Worm (Caenorhabditis elegans) whole organism, L3 larva: Measurements from ENCODE around the gene gst-30.
A peak's percentile ranks its signal among the peaks of the same experiment; 100 is the strongest.

Source experiments
- aly-2 ChIP-seq: fragments of 150-350 bp; optimal IDR thresholded peaks from 2 replicates; lab custom pipeline; 2014; ENCODE audit warnings: missing biosample characterization, missing genetic modification characterization
- ama-1 ChIP-seq: fragments of 150-350 bp; optimal IDR thresholded peaks from 2 replicates; lab custom pipeline; 2018
- ceh-16 ChIP-seq: sonication (generic microtip); optimal IDR thresholded peaks from 2 replicates; lab custom pipeline; 2017; ENCODE audit warnings: missing biosample characterization, missing genetic modification characterization
- ceh-82 ChIP-seq: fragments of 150-350 bp; optimal IDR thresholded peaks from 2 replicates; lab custom pipeline; 2014; ENCODE audit warnings: missing biosample characterization, missing genetic modification characterization
- ceh-9 ChIP-seq: sonication (generic microtip); optimal IDR thresholded peaks from 2 replicates; lab custom pipeline; 2018; ENCODE audit warnings: missing biosample characterization, missing genetic modification characterization
- daf-12 ChIP-seq: fragments of 150-350 bp; optimal IDR thresholded peaks from 2 replicates; lab custom pipeline; 2014; ENCODE audit warnings: missing biosample characterization, missing genetic modification reagents, missing genetic modification characterization
- egl-27 ChIP-seq: sonication (generic microtip); optimal IDR thresholded peaks from 4 replicates; lab custom pipeline; 2017; ENCODE audit warnings: missing biosample characterization, missing genetic modification reagents, missing genetic modification characterization
- elt-1 ChIP-seq: fragments of 150-350 bp; optimal IDR thresholded peaks from 2 replicates; lab custom pipeline; 2014; ENCODE audit warnings: missing biosample characterization, missing genetic modification characterization
- elt-2 ChIP-seq: sonication (generic microtip); optimal IDR thresholded peaks from 2 replicates; lab custom pipeline; 2016; ENCODE audit warnings: missing genetic modification reagents, mild to moderate bottlenecking, missing genetic modification characterization, missing compliant biosample characterization
- eor-1 ChIP-seq, 2 experiments: fragments of 150-350 bp; optimal IDR thresholded peaks; 2 replicates each; lab custom pipeline; 2014 to 2018; ENCODE audit warnings: missing biosample characterization in 2 of 2, missing genetic modification characterization in 2 of 2
- fkh-10 ChIP-seq: sonication (generic microtip); optimal IDR thresholded peaks from 2 replicates; lab custom pipeline; 2017; ENCODE audit warnings: missing biosample characterization, missing genetic modification reagents, missing genetic modification characterization
- fos-1 ChIP-seq: fragments of 150-350 bp; optimal IDR thresholded peaks from 2 replicates; lab custom pipeline; 2014; ENCODE audit warnings: missing biosample characterization, missing genetic modification characterization
- hmg-11 ChIP-seq: sonication (generic microtip); optimal IDR thresholded peaks from 2 replicates; lab custom pipeline; 2016; ENCODE audit warnings: missing genetic modification characterization, missing compliant biosample characterization
- jun-1 ChIP-seq: fragments of 150-350 bp; optimal IDR thresholded peaks from 2 replicates; lab custom pipeline; 2014; ENCODE audit warnings: missing biosample characterization, missing genetic modification reagents, missing genetic modification characterization
- lin-15B ChIP-seq: fragments of 150-350 bp; optimal IDR thresholded peaks from 2 replicates; lab custom pipeline; 2014; ENCODE audit warnings: missing biosample characterization, missing genetic modification characterization
- lin-39 ChIP-seq: fragments of 150-350 bp; optimal IDR thresholded peaks from 2 replicates; lab custom pipeline; 2018; ENCODE audit warnings: missing biosample characterization, missing genetic modification reagents, missing genetic modification characterization
- lsy-12 ChIP-seq: sonication (generic microtip); optimal IDR thresholded peaks from 2 replicates; lab custom pipeline; 2016; ENCODE audit warnings: mild to moderate bottlenecking, missing genetic modification characterization, missing compliant biosample characterization
- mdl-1 ChIP-seq: fragments of 150-350 bp; optimal IDR thresholded peaks from 2 replicates; lab custom pipeline; 2014; ENCODE audit warnings: missing biosample characterization, missing genetic modification characterization
- mml-1 ChIP-seq: fragments of 150-350 bp; sonication (generic microtip); optimal IDR thresholded peaks from 3 replicates; lab custom pipeline; 2014; ENCODE audit warnings: missing biosample characterization, missing genetic modification characterization
- nfya-1 ChIP-seq: sonication (generic microtip); optimal IDR thresholded peaks from 2 replicates; lab custom pipeline; 2017; ENCODE audit warnings: missing genetic modification characterization, mild to moderate bottlenecking, missing compliant biosample characterization, antibody characterized with exemption, moderate library complexity; ENCODE audit not compliant: insufficient read depth
- nhr-11 ChIP-seq: fragments of 150-350 bp; optimal IDR thresholded peaks from 2 replicates; lab custom pipeline; 2014; ENCODE audit warnings: missing biosample characterization, missing genetic modification characterization
- nhr-12 ChIP-seq: fragments of 150-350 bp; optimal IDR thresholded peaks from 2 replicates; lab custom pipeline; 2014; ENCODE audit warnings: missing biosample characterization, missing genetic modification characterization
- nhr-23 ChIP-seq: fragments of 150-350 bp; optimal IDR thresholded peaks from 2 replicates; lab custom pipeline; 2014; ENCODE audit warnings: missing biosample characterization, missing genetic modification reagents, missing genetic modification characterization
- nhr-237 ChIP-seq: fragments of 150-350 bp; optimal IDR thresholded peaks from 2 replicates; lab custom pipeline; 2014; ENCODE audit warnings: missing biosample characterization, missing genetic modification characterization
- nhr-25 ChIP-seq: sonication (generic microtip); optimal IDR thresholded peaks from 2 replicates; lab custom pipeline; 2017; ENCODE audit warnings: missing biosample characterization, missing genetic modification characterization
- nhr-43 ChIP-seq: sonication (generic microtip); optimal IDR thresholded peaks from 2 replicates; lab custom pipeline; 2016; ENCODE audit warnings: mild to moderate bottlenecking, missing genetic modification characterization, missing compliant biosample characterization; ENCODE audit not compliant: poor library complexity, severe bottlenecking
- nhr-67 ChIP-seq: fragments of 150-350 bp; optimal IDR thresholded peaks from 2 replicates; lab custom pipeline; 2014; ENCODE audit warnings: missing biosample characterization, missing genetic modification characterization
- nhr-76 ChIP-seq: fragments of 150-350 bp; sonication (generic microtip); optimal IDR thresholded peaks from 5 replicates; lab custom pipeline; 2014; ENCODE audit warnings: missing biosample characterization, missing genetic modification characterization
- nhr-77 ChIP-seq: fragments of 150-350 bp; optimal IDR thresholded peaks from 2 replicates; lab custom pipeline; 2014; ENCODE audit warnings: missing biosample characterization, missing genetic modification characterization
- pha-4 ChIP-seq: fragments of 150-350 bp; optimal IDR thresholded peaks from 2 replicates; lab custom pipeline; 2014; ENCODE audit warnings: missing biosample characterization, missing genetic modification reagents, missing genetic modification characterization
- pqm-1 ChIP-seq: fragments of 150-350 bp; optimal IDR thresholded peaks from 2 replicates; lab custom pipeline; 2017; ENCODE audit warnings: missing biosample characterization, missing genetic modification characterization, inconsistent platforms
- sea-2 ChIP-seq: fragments of 150-350 bp; sonication (generic microtip); optimal IDR thresholded peaks from 4 replicates; lab custom pipeline; 2014; ENCODE audit warnings: missing biosample characterization, missing genetic modification reagents, missing genetic modification characterization
- skn-1 ChIP-seq: fragments of 150-350 bp; optimal IDR thresholded peaks from 2 replicates; lab custom pipeline; 2014; ENCODE audit warnings: missing biosample characterization, missing genetic modification characterization
- snpc-4 ChIP-seq: fragments of 150-350 bp; optimal IDR thresholded peaks from 2 replicates; lab custom pipeline; 2014; ENCODE audit warnings: missing biosample characterization, missing genetic modification characterization
- tbx-2 ChIP-seq: sonication (generic microtip); optimal IDR thresholded peaks from 2 replicates; lab custom pipeline; 2016; ENCODE audit warnings: mild to moderate bottlenecking, missing genetic modification characterization, missing compliant biosample characterization
- unc-39 ChIP-seq: sonication (generic microtip); optimal IDR thresholded peaks from 4 replicates; lab custom pipeline; 2017; ENCODE audit warnings: missing biosample characterization, missing genetic modification characterization
- unc-62 ChIP-seq: fragments of 150-350 bp; sonication (generic microtip); optimal IDR thresholded peaks from 4 replicates; lab custom pipeline; 2014; ENCODE audit warnings: missing biosample characterization, missing genetic modification reagents, missing genetic modification characterization
- zag-1 ChIP-seq: fragments of 150-350 bp; optimal IDR thresholded peaks from 2 replicates; lab custom pipeline; 2014; ENCODE audit warnings: missing biosample characterization, missing genetic modification characterization
- ztf-11 ChIP-seq: fragments of 150-350 bp; optimal IDR thresholded peaks from 2 replicates; lab custom pipeline; 2014; ENCODE audit warnings: missing biosample characterization, missing genetic modification characterization

Gene gst-30

DNA sequence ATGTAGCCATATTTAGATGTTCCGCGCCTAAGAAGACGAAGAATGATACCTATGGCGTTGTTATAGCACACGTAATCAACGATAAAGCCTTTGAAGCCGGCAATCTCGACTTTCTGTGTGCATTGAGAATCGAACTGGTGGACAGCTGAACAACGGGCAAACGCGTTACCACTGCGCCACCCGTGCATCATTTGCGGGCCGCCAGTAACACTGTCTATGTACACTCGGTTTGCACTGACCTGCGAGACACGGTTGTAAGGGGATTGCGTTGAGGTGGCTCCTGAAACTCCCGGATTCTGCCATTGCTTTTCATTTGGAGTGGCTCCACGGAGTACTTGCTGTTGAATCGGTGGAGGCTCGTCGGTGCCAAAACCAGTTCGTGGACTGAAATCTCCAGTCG is 7.5 kb upstream of the gst-30 start:
- TF ChIP-seq pqm-1 (tag; lab: Kevin White, UChicago) (no peak), nhr-11 (tag; lab: Kevin White, UChicago) (no peak), nhr-23 (tag; lab: Kevin White, UChicago) (no peak), lin-39 (no peak), elt-1 (tag; lab: Kevin White, UChicago) (no peak), eor-1 (tag; optimal IDR thresholded peaks at IDR 0.05; lab: Kevin White, UChicago) (no peak), tbx-2 (tag; lab: Kevin White, UChicago) (peak; percentile 10), nhr-67 (tag; lab: Kevin White, UChicago) (no peak), jun-1 (peak; percentile 20), nhr-25 (peak; percentile 47), nfya-1 (tag; lab: Kevin White, UChicago) (peak; percentile 52), egl-27 (tag; lab: Kevin White, UChicago) (no peak), elt-2 (tag; lab: Kevin White, UChicago) (no peak), nhr-77 (no peak), hmg-11 (tag; lab: Kevin White, UChicago) (no peak), mml-1 (tag; lab: Kevin White, UChicago) (no peak), pha-4 (tag; lab: Kevin White, UChicago) (peak; percentile 48), unc-62 (no peak), unc-39 (tag; lab: Kevin White, UChicago) (no peak), ama-1 (peak; percentile 94), nhr-43 (tag; lab: Kevin White, UChicago) (peak; percentile 54), zag-1 (tag; lab: Kevin White, UChicago) (no peak), mdl-1 (no peak), ceh-16 (tag; lab: Kevin White, UChicago) (no peak), ceh-9 (no peak), lsy-12 (tag; lab: Kevin White, UChicago) (peak; percentile 63), fos-1 (no peak), nhr-237 (tag; lab: Kevin White, UChicago) (no peak), fkh-10 (no peak), aly-2 (peak; percentile 20), snpc-4 (tag; lab: Kevin White, UChicago) (no peak), lin-15B (no peak), daf-12 (no peak), ztf-11 (no peak)

DNA sequence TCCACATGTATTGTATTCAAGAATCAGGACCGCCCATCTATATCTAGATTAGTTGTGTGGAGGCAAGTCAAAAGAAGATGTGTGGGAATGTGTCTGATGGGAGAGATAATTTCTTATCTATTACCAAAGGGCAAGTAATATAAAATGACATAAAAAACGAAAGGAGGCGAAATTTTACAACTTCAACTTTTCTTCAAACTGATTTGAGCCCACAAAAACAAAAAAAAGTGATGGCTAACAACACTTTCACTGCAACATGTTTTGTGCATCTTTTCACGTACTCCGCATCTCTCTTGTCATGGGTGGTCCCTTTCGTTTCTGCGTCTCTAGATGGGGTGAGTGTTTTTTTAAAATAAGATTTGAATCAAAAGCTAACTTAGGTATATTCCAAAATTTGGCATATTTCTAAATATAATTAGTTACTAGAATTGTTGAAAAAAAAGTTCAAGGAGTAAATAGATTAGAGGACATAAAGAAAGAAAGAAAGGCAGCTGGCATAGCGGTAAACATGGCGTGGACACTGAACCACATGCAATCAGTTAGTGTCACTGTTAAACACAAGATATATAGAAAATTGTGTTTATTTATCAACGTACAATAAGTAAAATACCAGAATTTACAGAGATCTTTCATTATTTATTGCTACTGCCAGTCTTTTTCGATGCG is 6.8 kb upstream of the gst-30 start, which contains the start of gene ZK546.19:
ZK546.19 (plus strand) TSS at position 186 of the 666 bp plus-strand sequence.
- peak; percentile 59 for TF ChIP-seq pha-4 (tag; lab: Kevin White, UChicago)
- peak; percentile 24 for TF ChIP-seq ama-1
- TF ChIP-seq nhr-23 (tag; lab: Kevin White, UChicago), result peak; percentile 28
- peak; percentile 95 for TF ChIP-seq elt-1 (tag; lab: Kevin White, UChicago)
- peak; percentile 23 for TF ChIP-seq nfya-1 (tag; lab: Kevin White, UChicago)
- TF ChIP-seq nhr-76 (tag; lab: Kevin White, UChicago), result no peak
- TF ChIP-seq elt-2 (tag; lab: Kevin White, UChicago), result peak; percentile 71
- no peak for TF ChIP-seq nhr-25
- no peak for TF ChIP-seq sea-2 (GFP tag; lab: Kevin White, UChicago)

ce11 chrII:4941050-4941449 is 6.2 kb upstream of the gst-30 start, which contains the start of gene cblc-1:
Gene cblc-1 (minus strand): TSS chrII:4941150.
- TF ChIP-seq jun-1 (no peak), elt-2 (tag; lab: Kevin White, UChicago) (no peak), nhr-12 (tag; lab: Kevin White, UChicago) (no peak), skn-1 (no peak), nhr-77 (no peak), nhr-76 (tag; lab: Kevin White, UChicago) (no peak), unc-62 (no peak), pha-4 (tag; lab: Kevin White, UChicago) (no peak)

ce11 chrII:4937743-4938142 is 2.9 kb upstream of the gst-30 start, which contains the start of gene ZK546.4:
Gene ZK546.4 (plus strand): TSS chrII:4938043.
- no peak for TF ChIP-seq egl-27 (tag; lab: Kevin White, UChicago)
- TF ChIP-seq pha-4 (tag; lab: Kevin White, UChicago), result no peak
- no peak for TF ChIP-seq ceh-82 (tag; lab: Kevin White, UChicago)
- no peak for TF ChIP-seq unc-62
- no peak for TF ChIP-seq nhr-76 (tag; lab: Kevin White, UChicago)
- TF ChIP-seq snpc-4 (tag; lab: Kevin White, UChicago), result no peak
- TF ChIP-seq lin-15B, result no peak
- TF ChIP-seq mdl-1, result no peak
- TF ChIP-seq ceh-9, result no peak
- TF ChIP-seq nhr-25, result no peak
- TF ChIP-seq, all 47 proteins: peak for 0
